Worm (Caenorhabditis elegans): ENCODE measurements around the gene T01C8.3.

Gene T01C8.3

ce11 chrX:16796826-16797225 is 13.8 kb upstream of the T01C8.3 start:
- TF ChIP-seq ceh-88 (GFP tag; IDR thresholded peaks at IDR 0.05) (peak; percentile 84), rnt-1 (tag; optimal IDR thresholded peaks at IDR 0.05) (peak; percentile 86), nhr-11 (tag; optimal IDR thresholded peaks at IDR 0.05) (peak; percentile 85), nhr-71 (tag; optimal IDR thresholded peaks at IDR 0.05) (peak; percentile 99), C34B4.2 (tag; optimal IDR thresholded peaks at IDR 0.05) (no peak), lsy-2 (tag; optimal IDR thresholded peaks at IDR 0.05) (peak; percentile 82 to 90), sptf-1 (tag; optimal IDR thresholded peaks at IDR 0.05) (no peak), Y116A8C.19 (tag; optimal IDR thresholded peaks at IDR 0.05; ENCODE audit: borderline replicate concordance) (no peak), C04F5.9 (tag; optimal IDR thresholded peaks at IDR 0.05) (no peak), aly-2 (tag; optimal IDR thresholded peaks at IDR 0.05) (no peak), F16B12.6 (tag; optimal IDR thresholded peaks at IDR 0.05) (no peak), nhr-19 (GFP tag; conservative IDR thresholded peaks at IDR 0.05) (peak; percentile 91), snu-23 (GFP tag; optimal IDR thresholded peaks at IDR 0.05) (peak; percentile 97), zag-1 (tag; optimal IDR thresholded peaks at IDR 0.05) (no peak), pax-3 (tag; optimal IDR thresholded peaks at IDR 0.05) (peak; percentile 80), fkh-8 (tag; optimal IDR thresholded peaks at IDR 0.05) (peak; percentile 98), lin-13 (GFP tag; optimal IDR thresholded peaks at IDR 0.05) (peak; percentile 89), unc-98 (GFP tag; IDR thresholded peaks at IDR 0.05) (peak; percentile 36; the same call in 1 of the 2 replicates), fos-1 (tag; optimal IDR thresholded peaks at IDR 0.05) (peak; percentile 74), mdl-1 (tag; optimal IDR thresholded peaks at IDR 0.05) (peak; percentile 55 to 99), mab-9 (GFP tag; IDR thresholded peaks at IDR 0.05) (peak; percentile 56; the same call in 1 of the 2 replicates), elt-2 (tag; optimal IDR thresholded peaks at IDR 0.05) (peak; percentile 66), lin-15B (tag; optimal IDR thresholded peaks at IDR 0.05) (peak; percentile 23), nhr-76 (tag; optimal IDR thresholded peaks at IDR 0.05) (no peak), nhr-84 (tag; optimal IDR thresholded peaks at IDR 0.05) (no peak), ceh-63 (GFP tag; optimal IDR thresholded peaks at IDR 0.05) (no peak), unc-86 (tag; optimal IDR thresholded peaks at IDR 0.05) (peak; percentile 92), isw-1 (GFP tag; IDR thresholded peaks at IDR 0.05) (peak; percentile 68), unc-130 (tag; optimal IDR thresholded peaks at IDR 0.05) (peak; percentile 90), unc-62 (GFP tag; optimal IDR thresholded peaks at IDR 0.05) (no peak), ama-1 (optimal IDR thresholded peaks at IDR 0.05) (peak; percentile 34), unc-30 (tag; optimal IDR thresholded peaks at IDR 0.05) (no peak), tlp-1 (tag; optimal IDR thresholded peaks at IDR 0.05) (no peak), elt-3 (tag; optimal IDR thresholded peaks at IDR 0.05) (peak in 2 of 6 experiments; percentile 77 to 89), xbp-1 (tag; optimal IDR thresholded peaks at IDR 0.05) (peak; percentile 88), skn-1 (tag; optimal IDR thresholded peaks at IDR 0.05) (peak; percentile 79), dpl-1 (GFP tag; optimal IDR thresholded peaks at IDR 0.05) (peak; percentile 59 to 65 (median 61)), ets-5 (GFP tag; IDR thresholded peaks at IDR 0.05) (no peak), lin-35 (GFP tag; optimal IDR thresholded peaks at IDR 0.05) (peak; percentile 70 to 88), lin-14 (GFP tag; optimal IDR thresholded peaks at IDR 0.05) (peak; percentile 100), nhr-237 (tag; optimal IDR thresholded peaks at IDR 0.05) (peak; percentile 66), zip-4 (GFP tag; optimal IDR thresholded peaks at IDR 0.05) (peak; percentile 46), nhr-12 (tag; optimal IDR thresholded peaks at IDR 0.05) (no peak), nhr-90 (tag; optimal IDR thresholded peaks at IDR 0.05; ENCODE audit: poor library complexity) (peak; percentile 89), egl-27 (tag; optimal IDR thresholded peaks at IDR 0.05) (peak; percentile 69 to 77), pqm-1 (tag; optimal IDR thresholded peaks at IDR 0.05) (no peak), swsn-7 (tag; optimal IDR thresholded peaks at IDR 0.05) (peak; percentile 92), blmp-1 (tag; optimal IDR thresholded peaks at IDR 0.05) (peak; percentile 78), dsc-1 (tag; optimal IDR thresholded peaks at IDR 0.05) (peak; percentile 86), grh-1 (GFP tag; IDR thresholded peaks at IDR 0.05) (peak; percentile 65), nhr-77 (tag; optimal IDR thresholded peaks at IDR 0.05) (peak; percentile 75), snpc-4 (tag; optimal IDR thresholded peaks at IDR 0.05) (peak; percentile 66), aha-1 (tag; optimal IDR thresholded peaks at IDR 0.05) (peak; percentile 11), sox-4 (tag; optimal IDR thresholded peaks at IDR 0.05) (peak; percentile 85)
